Worm (Caenorhabditis elegans) whole organism, L1 larva: ENCODE measurements around the gene F14H3.3.

Source experiments
- ama-1 ChIP-seq: fragments of 150-350 bp; optimal IDR thresholded peaks from 2 replicates; lab custom pipeline; 2014
- ceh-90 ChIP-seq: sonication (generic microtip); optimal IDR thresholded peaks from 2 replicates; lab custom pipeline; 2016; ENCODE audit warnings: missing genetic modification characterization, missing compliant biosample characterization
- elt-2 ChIP-seq: sonication (generic microtip); optimal IDR thresholded peaks from 2 replicates; lab custom pipeline; 2016; ENCODE audit warnings: missing genetic modification characterization, mild to moderate bottlenecking, inconsistent platforms, missing compliant biosample characterization, missing genetic modification reagents
- fkh-8 ChIP-seq: sonication (generic microtip); optimal IDR thresholded peaks from 2 replicates; lab custom pipeline; 2016; ENCODE audit warnings: mild to moderate bottlenecking, missing genetic modification characterization, missing compliant biosample characterization
- mdl-1 ChIP-seq, 2 experiments: fragments of 150-350 bp; optimal IDR thresholded peaks; 2 replicates each; lab custom pipeline; 2014 to 2017; ENCODE audit warnings: missing biosample characterization in 2 of 2, missing genetic modification characterization in 2 of 2, inconsistent platforms in 1 of 2
- nhr-12 ChIP-seq: sonication (generic microtip); optimal IDR thresholded peaks from 2 replicates; lab custom pipeline; 2017; ENCODE audit warnings: missing biosample characterization, missing genetic modification characterization
- nhr-237 ChIP-seq: fragments of 150-350 bp; optimal IDR thresholded peaks from 2 replicates; lab custom pipeline; 2014; ENCODE audit warnings: missing biosample characterization, missing genetic modification characterization
- nhr-71 ChIP-seq: sonication (generic microtip); optimal IDR thresholded peaks from 2 replicates; lab custom pipeline; 2016; ENCODE audit warnings: mild to moderate bottlenecking, missing genetic modification characterization, moderate library complexity, missing compliant biosample characterization
- pag-3 ChIP-seq: sonication (generic microtip); optimal IDR thresholded peaks from 2 replicates; lab custom pipeline; 2017; ENCODE audit warnings: missing genetic modification characterization, mild to moderate bottlenecking, missing compliant biosample characterization, antibody characterized with exemption, borderline replicate concordance; ENCODE audit not compliant: insufficient read depth
- snpc-4 ChIP-seq: fragments of 150-350 bp; optimal IDR thresholded peaks from 2 replicates; lab custom pipeline; 2014; ENCODE audit warnings: missing biosample characterization, missing genetic modification characterization
- sptf-1 ChIP-seq: fragments of 150-350 bp; optimal IDR thresholded peaks from 2 replicates; lab custom pipeline; 2014; ENCODE audit warnings: missing biosample characterization, missing genetic modification characterization
- unc-30 ChIP-seq: sonication (generic microtip); optimal IDR thresholded peaks from 2 replicates; lab custom pipeline; 2017; ENCODE audit warnings: missing biosample characterization, missing genetic modification characterization
- ztf-11 ChIP-seq, 2 experiments: sonication (generic microtip); optimal IDR thresholded peaks; 2 replicates each; lab custom pipeline; 2016 to 2017; ENCODE audit warnings: missing genetic modification characterization in 2 of 2, missing biosample characterization in 1 of 2, missing compliant biosample characterization in 1 of 2
- ztf-4 ChIP-seq: fragments of 150-350 bp; optimal IDR thresholded peaks from 2 replicates; lab custom pipeline; 2014; ENCODE audit warnings: missing biosample characterization, missing genetic modification characterization

DNA sequence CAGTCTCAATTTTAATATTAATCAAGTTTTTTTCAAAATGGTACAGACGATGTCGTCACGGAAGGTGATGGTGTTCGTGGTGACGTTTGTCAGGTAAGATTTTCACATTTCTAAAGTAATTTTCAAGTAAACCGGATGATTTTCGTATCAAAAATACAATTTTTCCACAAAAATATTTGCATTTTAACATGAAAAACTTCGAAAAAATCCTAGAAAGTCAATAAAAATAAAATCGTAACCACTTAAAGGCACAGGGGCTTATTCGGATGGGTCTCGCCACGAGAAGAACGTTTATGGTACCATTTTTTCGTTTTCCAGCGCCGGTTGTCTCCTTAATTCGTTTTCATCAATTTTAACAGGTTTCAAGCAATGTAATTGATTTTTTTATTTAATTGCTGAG lies 29.0 kb downstream of the F14H3.3 start, which contains the start of gene T10C6.6:
- no peak for TF ChIP-seq pag-3 (tag; lab: Kevin White, UChicago)
- peak; percentile 27 for TF ChIP-seq elt-2 (tag; lab: Kevin White, UChicago)
- no peak for TF ChIP-seq nhr-71 (tag; lab: Kevin White, UChicago)
- TF ChIP-seq ama-1 (lab: Kevin White, UChicago): no peak
- TF ChIP-seq unc-30 (tag; lab: Kevin White, UChicago): no peak
- no peak for TF ChIP-seq fkh-8 (tag; lab: Kevin White, UChicago)
- TF ChIP-seq snpc-4 (tag; lab: Kevin White, UChicago): no peak
- no peak for TF ChIP-seq sptf-1 (tag; lab: Kevin White, UChicago)
- no peak for TF ChIP-seq ztf-4 (tag; lab: Kevin White, UChicago)
- TF ChIP-seq nhr-12: no peak
- TF ChIP-seq nhr-237 (tag; lab: Kevin White, UChicago): no peak
- no peak for TF ChIP-seq ceh-90 (tag; lab: Kevin White, UChicago)
- TF ChIP-seq mdl-1 (tag; optimal IDR thresholded peaks at IDR 0.05; lab: Kevin White, UChicago): no peak
- no peak for TF ChIP-seq ztf-11 (tag; optimal IDR thresholded peaks at IDR 0.05; lab: Kevin White, UChicago)
